Worm (Caenorhabditis elegans) whole organism, mixed stage, embryonic: Measurements from ENCODE around the gene C34F11.2.
A peak's percentile ranks its signal among the peaks of the same experiment; 100 is the strongest.

Source experiments
- bed-3 ChIP-seq: fragments of 200-800 bp; sonication (Bioruptor generic); optimal IDR thresholded peaks from 3 replicates; lab custom pipeline; 2018; ENCODE audit warnings: mild to moderate bottlenecking, missing genetic modification characterization, moderate library complexity, missing compliant biosample characterization
- blmp-1 ChIP-seq: fragments of 150-350 bp; optimal IDR thresholded peaks from 2 replicates; lab custom pipeline; 2014; ENCODE audit warnings: missing biosample characterization, missing genetic modification characterization
- ceh-39 ChIP-seq: fragments of 150-350 bp; optimal IDR thresholded peaks from 2 replicates; lab custom pipeline; 2014; ENCODE audit warnings: missing biosample characterization, missing genetic modification characterization
- ceh-43 ChIP-seq: fragments of 200-800 bp; sonication (Bioruptor generic); optimal IDR thresholded peaks from 2 replicates; lab custom pipeline; 2018; ENCODE audit warnings: mild to moderate bottlenecking, missing genetic modification characterization, moderate library complexity, missing compliant biosample characterization
- ceh-83 ChIP-seq: fragments of 200-800 bp; sonication (Bioruptor generic); optimal IDR thresholded peaks from 2 replicates; lab custom pipeline; 2018; ENCODE audit warnings: mild to moderate bottlenecking, missing genetic modification characterization, missing compliant biosample characterization
- ces-1 ChIP-seq: fragments of 150-350 bp; optimal IDR thresholded peaks from 2 replicates; lab custom pipeline; 2014; ENCODE audit warnings: missing biosample characterization, missing genetic modification reagents, missing genetic modification characterization
- cnd-1 ChIP-seq: fragments of 200-800 bp; sonication (Bioruptor generic); optimal IDR thresholded peaks from 2 replicates; lab custom pipeline; 2018; ENCODE audit warnings: mild to moderate bottlenecking, missing genetic modification characterization, missing compliant biosample characterization
- drap-1 ChIP-seq: fragments of 200-800 bp; sonication (Bioruptor generic); optimal IDR thresholded peaks from 3 replicates; lab custom pipeline; 2018; ENCODE audit warnings: mild to moderate bottlenecking, missing genetic modification characterization, missing compliant biosample characterization
- elt-3 ChIP-seq: fragments of 150-350 bp; optimal IDR thresholded peaks from 2 replicates; lab custom pipeline; 2014; ENCODE audit warnings: missing biosample characterization, missing genetic modification characterization
- flh-1 ChIP-seq: fragments of 200-800 bp; sonication (Bioruptor generic); optimal IDR thresholded peaks from 2 replicates; lab custom pipeline; 2018; ENCODE audit warnings: mild to moderate bottlenecking, missing genetic modification characterization, moderate library complexity, missing compliant biosample characterization
- ham-2 ChIP-seq: fragments of 200-800 bp; sonication (Bioruptor generic); optimal IDR thresholded peaks from 2 replicates; lab custom pipeline; 2018; ENCODE audit warnings: mild to moderate bottlenecking, missing genetic modification characterization, missing compliant biosample characterization
- hlh-1 ChIP-seq: fragments of 150-350 bp; optimal IDR thresholded peaks from 2 replicates; lab custom pipeline; 2014; ENCODE audit warnings: missing biosample characterization, missing genetic modification reagents, missing genetic modification characterization
- lin-13 ChIP-seq: fragments of 150-350 bp; optimal IDR thresholded peaks from 2 replicates; lab custom pipeline; 2014; ENCODE audit warnings: missing biosample characterization, missing genetic modification characterization
- lin-32 ChIP-seq: fragments of 200-800 bp; sonication (Bioruptor generic); optimal IDR thresholded peaks from 2 replicates; lab custom pipeline; 2018; ENCODE audit warnings: mild to moderate bottlenecking, missing genetic modification characterization, missing compliant biosample characterization
- lsy-2 ChIP-seq: fragments of 150-350 bp; optimal IDR thresholded peaks from 2 replicates; lab custom pipeline; 2014; ENCODE audit warnings: missing biosample characterization, missing genetic modification characterization
- mab-5 ChIP-seq: fragments of 150-350 bp; optimal IDR thresholded peaks from 2 replicates; lab custom pipeline; 2014; ENCODE audit warnings: missing biosample characterization, missing genetic modification characterization
- mep-1 ChIP-seq: fragments of 150-350 bp; optimal IDR thresholded peaks from 2 replicates; lab custom pipeline; 2017; ENCODE audit warnings: missing biosample characterization, missing genetic modification reagents, missing genetic modification characterization, inconsistent platforms
- nhr-12 ChIP-seq: fragments of 150-350 bp; optimal IDR thresholded peaks from 2 replicates; lab custom pipeline; 2014; ENCODE audit warnings: missing biosample characterization, missing genetic modification characterization
- nhr-2 ChIP-seq: fragments of 150-350 bp; optimal IDR thresholded peaks from 2 replicates; lab custom pipeline; 2014; ENCODE audit warnings: missing biosample characterization, missing genetic modification characterization
- nhr-237 ChIP-seq: fragments of 150-350 bp; optimal IDR thresholded peaks from 2 replicates; lab custom pipeline; 2014; ENCODE audit warnings: missing biosample characterization, missing genetic modification characterization
- nhr-76 ChIP-seq: sonication (generic microtip); optimal IDR thresholded peaks from 2 replicates; lab custom pipeline; 2017; ENCODE audit warnings: missing biosample characterization, missing genetic modification characterization
- pha-4 ChIP-seq: fragments of 150-350 bp; optimal IDR thresholded peaks from 2 replicates; lab custom pipeline; 2018; ENCODE audit warnings: missing biosample characterization, missing genetic modification reagents, missing genetic modification characterization
- sem-2 ChIP-seq: fragments of 200-800 bp; sonication (Bioruptor generic); optimal IDR thresholded peaks from 2 replicates; lab custom pipeline; 2018; ENCODE audit warnings: mild to moderate bottlenecking, missing genetic modification characterization, missing compliant biosample characterization
- snpc-4 ChIP-seq: fragments of 150-350 bp; optimal IDR thresholded peaks from 2 replicates; lab custom pipeline; 2014; ENCODE audit warnings: missing biosample characterization, missing genetic modification characterization
- sptf-1 ChIP-seq: sonication (generic microtip); optimal IDR thresholded peaks from 2 replicates; lab custom pipeline; 2017; ENCODE audit warnings: mild to moderate bottlenecking, missing genetic modification characterization, moderate library complexity, missing compliant biosample characterization
- tbx-8 ChIP-seq: fragments of 200-800 bp; sonication (Bioruptor generic); optimal IDR thresholded peaks from 2 replicates; lab custom pipeline; 2018; ENCODE audit warnings: mild to moderate bottlenecking, missing genetic modification characterization, moderate library complexity, missing compliant biosample characterization
- unc-120 ChIP-seq: sonication (generic microtip); optimal IDR thresholded peaks from 2 replicates; lab custom pipeline; 2017; ENCODE audit warnings: missing genetic modification characterization, missing compliant biosample characterization; ENCODE audit not compliant: poor library complexity, severe bottlenecking
- unc-39 ChIP-seq: fragments of 150-350 bp; optimal IDR thresholded peaks from 2 replicates; lab custom pipeline; 2014; ENCODE audit warnings: missing biosample characterization, missing genetic modification characterization
- unc-62 ChIP-seq: fragments of 150-350 bp; optimal IDR thresholded peaks from 2 replicates; lab custom pipeline; 2014; ENCODE audit warnings: missing biosample characterization, missing genetic modification reagents, missing genetic modification characterization
- ztf-11 ChIP-seq: fragments of 150-350 bp; optimal IDR thresholded peaks from 2 replicates; lab custom pipeline; 2014; ENCODE audit warnings: missing biosample characterization, missing genetic modification characterization

C34F11.2 gene

ce11 chrII:5212675-5213074 lies 605 bp downstream of the C34F11.2 start, which contains the start of gene C34F11.1:
TSS of gene C34F11.1 (plus strand) at chrII:5212975.
- no peak for TF ChIP-seq sptf-1 (tag; lab: Kevin White, UChicago)
- TF ChIP-seq ham-2 (GFP tag; lab: Kevin White, UChicago): no peak
- no peak for TF ChIP-seq nhr-76
- TF ChIP-seq lin-13 (tag; lab: Kevin White, UChicago): no peak
- TF ChIP-seq sem-2 (GFP tag; lab: Kevin White, UChicago): no peak
- TF ChIP-seq mab-5 (tag; lab: Kevin White, UChicago): no peak
- no peak for TF ChIP-seq nhr-237 (tag; lab: Kevin White, UChicago)
- TF ChIP-seq ceh-43 (GFP tag; lab: Kevin White, UChicago): no peak
- no peak for TF ChIP-seq cnd-1 (tag; lab: Kevin White, UChicago)

- TF ChIP-seq ceh-43 (GFP tag; lab: Kevin White, UChicago) (no peak), lin-32 (GFP tag; lab: Kevin White, UChicago) (no peak), cnd-1 (tag; lab: Kevin White, UChicago) (no peak), flh-1 (GFP tag; lab: Kevin White, UChicago) (no peak), snpc-4 (tag; lab: Kevin White, UChicago) (no peak), nhr-12 (tag; lab: Kevin White, UChicago) (no peak), lin-13 (tag; lab: Kevin White, UChicago) (no peak), blmp-1 (no peak), ces-1 (GFP tag; lab: Kevin White, UChicago) (no peak), lsy-2 (tag; lab: Kevin White, UChicago) (no peak), ceh-39 (no peak), elt-3 (tag; lab: Kevin White, UChicago) (no peak), drap-1 (GFP tag; lab: Kevin White, UChicago) (no peak)
Observed at ce11 chrII:5218349-5218748, 6.3 kb downstream of the C34F11.2 start.

ce11 chrII:5220648-5221047 lies 8.6 kb downstream of the C34F11.2 start:
- TF ChIP-seq lin-32 (GFP tag; lab: Kevin White, UChicago): no peak
- no peak for TF ChIP-seq unc-120 (tag; lab: Kevin White, UChicago)
- no peak for TF ChIP-seq ham-2 (GFP tag; lab: Kevin White, UChicago)
- TF ChIP-seq nhr-2: no peak
- TF ChIP-seq lin-13 (tag; lab: Kevin White, UChicago): no peak
- no peak for TF ChIP-seq lsy-2 (tag; lab: Kevin White, UChicago)
- no peak for TF ChIP-seq ceh-39
- no peak for TF ChIP-seq ceh-43 (GFP tag; lab: Kevin White, UChicago)
- no peak for TF ChIP-seq hlh-1 (tag; lab: Kevin White, UChicago)
- TF ChIP-seq bed-3 (GFP tag; lab: Kevin White, UChicago): no peak
- no peak for TF ChIP-seq mab-5 (tag; lab: Kevin White, UChicago)
- no peak for TF ChIP-seq pha-4 (tag; lab: Kevin White, UChicago)
- no peak for TF ChIP-seq nhr-12 (tag; lab: Kevin White, UChicago)
- no peak for TF ChIP-seq snpc-4 (tag; lab: Kevin White, UChicago)
- TF ChIP-seq sem-2 (GFP tag; lab: Kevin White, UChicago): no peak
- no peak for TF ChIP-seq unc-39 (tag; lab: Kevin White, UChicago)
- no peak for TF ChIP-seq nhr-76
- no peak for TF ChIP-seq ztf-11
- TF ChIP-seq sptf-1 (tag; lab: Kevin White, UChicago): no peak

ce11 chrII:5222830-5223229 lies 10.8 kb downstream of the C34F11.2 start:
- TF ChIP-seq unc-62: peak; percentile 71
- peak; percentile 42 for TF ChIP-seq unc-120 (tag; lab: Kevin White, UChicago)
- TF ChIP-seq hlh-1 (tag; lab: Kevin White, UChicago): peak; percentile 86
- TF ChIP-seq mep-1: no peak
- peak; percentile 37 for TF ChIP-seq mab-5 (tag; lab: Kevin White, UChicago)
- TF ChIP-seq unc-39 (tag; lab: Kevin White, UChicago): no peak
- no peak for TF ChIP-seq ceh-39
- TF ChIP-seq sem-2 (GFP tag; lab: Kevin White, UChicago): no peak
- TF ChIP-seq flh-1 (GFP tag; lab: Kevin White, UChicago): no peak
- no peak for TF ChIP-seq ceh-43 (GFP tag; lab: Kevin White, UChicago)

ce11 chrII:5225284-5225683 lies 13.2 kb downstream of the C34F11.2 start, which contains the start of gene dsh-1:
TSS of gene dsh-1 (minus strand) at chrII:5225384.
- TF ChIP-seq hlh-1 (tag; lab: Kevin White, UChicago) (no peak), ztf-11 (no peak), unc-39 (tag; lab: Kevin White, UChicago) (no peak), nhr-2 (no peak), snpc-4 (tag; lab: Kevin White, UChicago) (no peak), tbx-8 (GFP tag; lab: Kevin White, UChicago) (no peak), pha-4 (tag; lab: Kevin White, UChicago) (no peak), ceh-83 (GFP tag; lab: Kevin White, UChicago) (no peak)
- TF ChIP-seq, all 35 proteins: peak for 0
